Fruit fly (Drosophila melanogaster): ENCODE measurements around the gene CG31407.

The CG31407 gene

DNA sequence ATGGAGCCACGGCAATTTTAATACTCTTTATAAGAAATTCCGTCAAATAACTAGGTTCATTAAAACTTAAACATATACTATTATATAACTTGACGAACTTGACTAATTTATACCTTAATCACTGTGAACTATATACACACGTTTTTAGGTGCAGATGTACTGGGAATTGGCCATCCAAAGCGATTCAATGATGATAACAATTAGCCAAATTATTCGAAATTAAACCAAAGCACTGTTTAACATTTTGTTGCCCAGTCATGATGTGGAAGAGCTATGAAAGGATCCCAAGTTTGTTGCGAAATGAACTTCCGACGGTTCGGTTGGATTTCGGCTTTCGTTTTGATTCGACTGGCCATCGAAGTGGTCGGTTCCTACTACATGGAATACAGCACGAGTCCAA, 37.4 kb upstream of the CG31407 start, which contains the start of gene CG33630:
Gene CG33630 (plus strand): TSS at position 301 of the 400 bp plus-strand sequence.
- TF ChIP-seq tai (GFP tag; optimal IDR thresholded peaks at IDR 0.05) (no peak), jim (GFP tag; optimal IDR thresholded peaks at IDR 0.05) (no peak), GATAd (GFP tag; optimal IDR thresholded peaks at IDR 0.05) (no peak), Rel (GFP tag; optimal IDR thresholded peaks at IDR 0.05) (no peak), Rel (tag; optimal IDR thresholded peaks at IDR 0.05) (no peak), pan (optimal IDR thresholded peaks at IDR 0.05) (no peak), Dfd (GFP tag; optimal IDR thresholded peaks at IDR 0.05) (no peak), Hnf4 (GFP tag; optimal IDR thresholded peaks at IDR 0.05) (no peak), foxo (GFP tag; optimal IDR thresholded peaks at IDR 0.05) (no peak), dl (GFP tag; optimal IDR thresholded peaks at IDR 0.05; ENCODE audit: insufficient read depth in 1 of 2, partially characterized antibody in 2 of 2) (no peak)

DNA sequence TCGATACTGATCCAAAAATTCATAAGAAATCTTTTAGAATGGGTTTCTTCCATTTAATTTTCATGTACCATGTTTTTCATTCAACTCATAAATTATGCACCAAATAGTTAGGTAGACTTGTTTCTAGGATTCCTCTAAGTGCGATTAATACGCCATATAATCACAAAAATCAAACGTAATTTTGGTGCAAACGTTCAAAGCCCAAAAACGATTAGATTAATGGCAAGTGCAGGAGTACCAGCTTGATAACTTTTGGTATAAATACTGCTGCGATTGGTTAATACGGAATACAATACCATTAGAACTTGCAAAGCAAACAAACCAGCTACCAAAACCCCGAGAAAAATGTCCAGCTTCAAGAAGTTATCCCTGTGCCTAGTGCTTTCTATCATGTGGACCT, 35.0 kb upstream of the CG31407 start, which contains the start of gene Npc2c:
Gene Npc2c (plus strand): TSS at position 301 of the 400 bp plus-strand sequence.
- TF ChIP-seq GATAd (GFP tag; optimal IDR thresholded peaks at IDR 0.05) (no peak), Myc (optimal IDR thresholded peaks at IDR 0.05) (no peak), dl (GFP tag; optimal IDR thresholded peaks at IDR 0.05; ENCODE audit: insufficient read depth in 1 of 2, partially characterized antibody in 2 of 2) (no peak), tai (GFP tag; optimal IDR thresholded peaks at IDR 0.05) (no peak), Hr83 (GFP tag; optimal IDR thresholded peaks at IDR 0.05; ENCODE audit: poor library complexity, severe bottlenecking) (no peak), Jra (GFP tag; optimal IDR thresholded peaks at IDR 0.05) (no peak), Dif (GFP tag; optimal IDR thresholded peaks at IDR 0.05; ENCODE audit: partially characterized antibody) (no peak), Vsx2 (GFP tag; optimal IDR thresholded peaks at IDR 0.05; ENCODE audit: partially characterized antibody) (no peak)

DNA sequence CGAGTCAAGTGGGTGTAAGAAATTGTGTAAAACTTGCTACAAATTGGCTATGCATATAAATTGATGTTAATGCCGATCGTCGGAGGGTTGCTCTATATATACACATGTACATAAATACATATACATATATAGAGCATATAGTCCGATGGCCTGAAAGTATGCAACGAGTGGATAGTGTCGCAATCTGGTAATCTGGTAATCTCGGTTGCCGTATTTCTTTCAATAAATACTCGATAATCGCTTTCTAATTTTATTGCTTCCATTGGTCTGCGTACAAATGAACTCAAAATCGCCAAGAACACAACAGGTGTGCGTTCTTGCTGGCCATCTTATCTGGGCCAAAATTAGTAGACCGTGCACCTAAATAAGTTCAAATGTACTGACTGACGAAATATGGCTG, 34.4 kb upstream of the CG31407 start:
- TF ChIP-seq dmrt93B (GFP tag; optimal IDR thresholded peaks at IDR 0.05) (no peak), Mio (GFP tag; optimal IDR thresholded peaks at IDR 0.05) (no peak), h (GFP tag; optimal IDR thresholded peaks at IDR 0.05) (no peak), Rel (GFP tag; optimal IDR thresholded peaks at IDR 0.05) (no peak), Rel (tag; optimal IDR thresholded peaks at IDR 0.05) (no peak), N (GFP tag; optimal IDR thresholded peaks at IDR 0.05) (no peak), Myc (optimal IDR thresholded peaks at IDR 0.05) (no peak), tai (GFP tag; optimal IDR thresholded peaks at IDR 0.05) (no peak), ey (GFP tag; optimal IDR thresholded peaks at IDR 0.05) (no peak), sage (GFP tag; optimal IDR thresholded peaks at IDR 0.05) (no peak), pan (optimal IDR thresholded peaks at IDR 0.05) (no peak), dsf (GFP tag; optimal IDR thresholded peaks at IDR 0.05; ENCODE audit: borderline replicate concordance) (no peak), Hr78 (GFP tag; optimal IDR thresholded peaks at IDR 0.05) (no peak), brk (GFP tag; optimal IDR thresholded peaks at IDR 0.05) (no peak)

dm6 chr3R:10056647-10057046, 31.7 kb upstream of the CG31407 start:
- TF ChIP-seq Dfd (GFP tag; optimal IDR thresholded peaks at IDR 0.05) (no peak), h (GFP tag; optimal IDR thresholded peaks at IDR 0.05) (no peak), ey (GFP tag; optimal IDR thresholded peaks at IDR 0.05) (no peak), Rel (GFP tag; optimal IDR thresholded peaks at IDR 0.05) (no peak), Rel (tag; optimal IDR thresholded peaks at IDR 0.05) (no peak), psq (GFP tag; optimal IDR thresholded peaks at IDR 0.05) (no peak), Jra (GFP tag; optimal IDR thresholded peaks at IDR 0.05) (no peak), Hnf4 (GFP tag; optimal IDR thresholded peaks at IDR 0.05) (no peak), fru (GFP tag; optimal IDR thresholded peaks at IDR 0.05) (no peak), Hr78 (GFP tag; optimal IDR thresholded peaks at IDR 0.05) (no peak), pan (optimal IDR thresholded peaks at IDR 0.05) (no peak), rgr (GFP tag; optimal IDR thresholded peaks at IDR 0.05) (no peak), Vsx2 (GFP tag; optimal IDR thresholded peaks at IDR 0.05; ENCODE audit: partially characterized antibody) (no peak), Abd-B (GFP tag; optimal IDR thresholded peaks at IDR 0.05) (no peak), tai (GFP tag; optimal IDR thresholded peaks at IDR 0.05) (no peak), dl (GFP tag; optimal IDR thresholded peaks at IDR 0.05; ENCODE audit: insufficient read depth in 1 of 2, partially characterized antibody in 2 of 2) (no peak), Dif (GFP tag; optimal IDR thresholded peaks at IDR 0.05; ENCODE audit: partially characterized antibody) (no peak), dsf (GFP tag; optimal IDR thresholded peaks at IDR 0.05; ENCODE audit: borderline replicate concordance) (no peak), GATAd (GFP tag; optimal IDR thresholded peaks at IDR 0.05) (no peak), CrebA (GFP tag; optimal IDR thresholded peaks at IDR 0.05; ENCODE audit: borderline replicate concordance) (no peak)

DNA sequence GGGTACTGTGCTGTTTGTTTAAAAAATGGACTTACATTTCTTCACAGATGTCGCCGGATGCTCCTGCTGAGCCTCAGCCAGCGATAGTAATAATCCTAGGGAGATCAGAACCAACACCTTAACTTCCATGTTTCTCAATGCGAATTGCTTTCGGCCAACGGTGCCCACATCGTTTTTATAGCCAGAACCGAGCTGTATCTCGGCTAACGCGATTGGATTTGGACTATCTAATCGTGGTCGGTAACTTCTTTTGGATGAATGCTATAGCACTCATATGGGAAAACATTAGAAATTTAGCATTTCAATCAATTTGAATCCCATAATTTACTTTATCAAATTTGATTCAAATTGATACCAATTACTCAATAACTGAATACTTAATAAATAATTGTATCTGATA, 31.0 kb upstream of the CG31407 start, which contains the start of gene Npc2d:
Gene Npc2d (minus strand): TSS at position 133 of the 400 bp plus-strand sequence.
- TF ChIP-seq jim (GFP tag; optimal IDR thresholded peaks at IDR 0.05) (no peak), usp (GFP tag; optimal IDR thresholded peaks at IDR 0.05) (no peak), Rel (GFP tag; optimal IDR thresholded peaks at IDR 0.05) (no peak), Rel (tag; optimal IDR thresholded peaks at IDR 0.05) (no peak), psq (GFP tag; optimal IDR thresholded peaks at IDR 0.05) (no peak), Mio (GFP tag; optimal IDR thresholded peaks at IDR 0.05) (no peak), Jra (GFP tag; optimal IDR thresholded peaks at IDR 0.05) (no peak), h (GFP tag; optimal IDR thresholded peaks at IDR 0.05) (no peak), dl (GFP tag; optimal IDR thresholded peaks at IDR 0.05; ENCODE audit: insufficient read depth in 1 of 2, partially characterized antibody in 2 of 2) (no peak)
